Worm (Caenorhabditis elegans) whole organism, L4/young adult: ENCODE measurements around the gene F10E7.1.

Experiments
- W03F9.2 ChIP-seq: fragments of 150-350 bp; optimal IDR thresholded peaks from 2 replicates; lab custom pipeline; 2014; ENCODE audit warnings: missing biosample characterization, missing genetic modification characterization
- dao-5 ChIP-seq: sonication (generic microtip); optimal IDR thresholded peaks from 2 replicates; lab custom pipeline; 2016; ENCODE audit warnings: missing genotype, missing genetic modification characterization, moderate library complexity, missing compliant biosample characterization
- him-1 ChIP-seq: sonication (generic microtip); optimal IDR thresholded peaks from 2 replicates; lab custom pipeline; 2016; ENCODE audit warnings: missing genotype, missing genetic modification reagents, missing genetic modification characterization, missing compliant biosample characterization

Gene F10E7.1

ce11 chrII:7111012-7111656 lies 15.4 kb upstream of the F10E7.1 start:
- no peak for TF ChIP-seq dao-5 (tag; lab: Kevin White, UChicago)
- TF ChIP-seq W03F9.2 (tag; lab: Kevin White, UChicago): no peak
- TF ChIP-seq him-1 (tag; lab: Kevin White, UChicago): no peak

ce11 chrII:7111657-7112049 lies 14.9 kb upstream of the F10E7.1 start, which contains the start of gene F10E7.5:
TSS of gene F10E7.5 (plus strand) at chrII:7111978.
- no peak for TF ChIP-seq dao-5 (tag; lab: Kevin White, UChicago)
- TF ChIP-seq W03F9.2 (tag; lab: Kevin White, UChicago): no peak
- peak; percentile 51 for TF ChIP-seq him-1 (tag; lab: Kevin White, UChicago)

DNA sequence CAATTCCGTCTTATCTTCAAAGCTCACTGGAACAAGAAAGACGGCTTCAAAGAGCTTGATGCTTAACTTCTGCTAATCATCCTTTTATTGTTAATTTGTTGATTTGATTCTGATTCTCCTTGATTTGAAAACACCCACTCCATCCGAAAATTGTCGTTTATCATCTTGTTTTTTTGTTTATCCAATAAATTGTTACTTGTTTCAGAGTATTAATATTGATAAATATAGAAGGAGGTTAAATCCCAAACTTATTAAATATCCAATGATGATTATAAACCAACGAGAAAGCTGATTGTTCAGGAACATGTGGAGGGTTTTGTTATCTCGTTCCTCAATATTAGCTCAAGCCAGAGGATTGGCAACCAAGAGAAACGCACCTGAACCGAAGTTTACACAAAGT lies 13.8 kb upstream of the F10E7.1 start, which contains the start of gene F10E7.6:
TSS of gene F10E7.6 (plus strand) at position 301 of the 400 bp plus-strand sequence.
- TF ChIP-seq W03F9.2 (tag; lab: Kevin White, UChicago): no peak
- no peak for TF ChIP-seq dao-5 (tag; lab: Kevin White, UChicago)
- no peak for TF ChIP-seq him-1 (tag; lab: Kevin White, UChicago)

DNA sequence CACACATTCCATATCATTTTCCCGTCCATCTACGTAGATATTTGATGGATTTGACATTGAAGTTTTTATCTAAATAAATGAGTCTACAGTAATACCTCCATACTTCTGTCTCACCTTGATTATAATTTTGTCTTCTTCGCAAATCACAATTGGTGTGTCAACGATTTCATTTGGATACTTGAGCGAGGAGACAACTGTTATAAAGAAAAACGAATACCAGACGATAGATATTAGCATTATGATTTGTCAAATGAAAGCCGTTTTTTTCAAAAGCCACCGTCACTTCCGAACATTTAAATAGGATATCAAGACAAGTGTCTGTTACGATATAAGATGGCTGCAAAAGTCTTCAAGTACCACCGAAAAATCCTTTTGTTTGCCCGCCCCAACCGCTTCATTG lies 10.9 kb upstream of the F10E7.1 start, which contains the start of gene cutl-5:
TSS of gene cutl-5 (minus strand) at position 269 of the 400 bp plus-strand sequence.
- TF ChIP-seq him-1 (tag; lab: Kevin White, UChicago) (no peak), dao-5 (tag; lab: Kevin White, UChicago) (no peak)

- TF ChIP-seq him-1 (tag; lab: Kevin White, UChicago) (no peak), dao-5 (tag; lab: Kevin White, UChicago) (no peak), W03F9.2 (tag; lab: Kevin White, UChicago) (no peak)
Measured at ce11 chrII:7116350-7116749, 10.2 kb upstream of the F10E7.1 start, which contains the start of gene spon-1. TSS of gene spon-1 (plus strand) at chrII:7116557.

DNA sequence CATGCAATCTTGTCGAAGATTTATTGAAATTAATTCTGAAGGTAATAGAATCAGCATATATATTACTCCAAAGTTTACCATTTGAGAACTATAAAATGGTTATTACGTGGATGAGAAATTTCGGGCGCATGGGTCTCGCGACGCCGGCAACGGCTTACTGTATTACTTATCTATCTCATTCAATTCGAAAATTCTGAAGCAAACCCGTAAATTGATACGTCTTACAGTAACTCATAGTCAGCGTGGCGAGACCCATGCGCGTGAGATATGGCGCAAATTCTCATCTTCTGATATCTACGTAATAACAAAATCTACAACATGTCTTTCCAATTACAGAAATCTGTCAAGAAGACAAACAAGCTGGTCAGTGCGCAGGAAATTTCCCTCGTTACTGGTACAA lies 7.0 kb upstream of the F10E7.1 start:
- no peak for TF ChIP-seq dao-5 (tag; lab: Kevin White, UChicago)
- no peak for TF ChIP-seq W03F9.2 (tag; lab: Kevin White, UChicago)
- no peak for TF ChIP-seq him-1 (tag; lab: Kevin White, UChicago)

DNA sequence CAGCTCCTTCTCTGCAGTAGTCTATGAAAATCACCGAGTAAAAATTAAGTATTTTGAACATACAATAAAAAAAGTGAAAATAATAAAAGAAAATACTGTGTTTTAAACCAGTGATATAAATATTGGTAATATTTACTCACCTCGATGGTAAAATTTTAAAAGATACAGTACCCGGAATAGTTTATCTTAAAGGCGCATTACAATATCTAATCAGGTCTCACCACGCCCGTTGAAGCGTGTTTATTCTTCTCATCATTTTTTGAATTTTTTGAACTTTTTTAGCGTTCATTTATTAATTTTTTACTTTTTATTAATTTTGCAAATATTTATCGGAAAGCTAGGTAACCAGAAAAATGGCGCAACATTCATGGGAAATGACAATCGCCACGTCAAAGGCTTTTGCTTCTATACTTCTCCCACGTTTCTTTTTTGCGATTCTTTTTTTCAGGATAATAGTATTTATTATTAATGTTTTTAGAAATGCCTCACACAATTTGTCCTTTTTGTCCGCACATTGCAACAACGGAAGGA lies 4.7 kb upstream of the F10E7.1 start, which contains the start of gene F10E7.2:
TSS of gene F10E7.2 (plus strand) at position 481 of the 531 bp plus-strand sequence.
- TF ChIP-seq him-1 (tag; lab: Kevin White, UChicago) (no peak), dao-5 (tag; lab: Kevin White, UChicago) (no peak), W03F9.2 (tag; lab: Kevin White, UChicago) (no peak)

DNA sequence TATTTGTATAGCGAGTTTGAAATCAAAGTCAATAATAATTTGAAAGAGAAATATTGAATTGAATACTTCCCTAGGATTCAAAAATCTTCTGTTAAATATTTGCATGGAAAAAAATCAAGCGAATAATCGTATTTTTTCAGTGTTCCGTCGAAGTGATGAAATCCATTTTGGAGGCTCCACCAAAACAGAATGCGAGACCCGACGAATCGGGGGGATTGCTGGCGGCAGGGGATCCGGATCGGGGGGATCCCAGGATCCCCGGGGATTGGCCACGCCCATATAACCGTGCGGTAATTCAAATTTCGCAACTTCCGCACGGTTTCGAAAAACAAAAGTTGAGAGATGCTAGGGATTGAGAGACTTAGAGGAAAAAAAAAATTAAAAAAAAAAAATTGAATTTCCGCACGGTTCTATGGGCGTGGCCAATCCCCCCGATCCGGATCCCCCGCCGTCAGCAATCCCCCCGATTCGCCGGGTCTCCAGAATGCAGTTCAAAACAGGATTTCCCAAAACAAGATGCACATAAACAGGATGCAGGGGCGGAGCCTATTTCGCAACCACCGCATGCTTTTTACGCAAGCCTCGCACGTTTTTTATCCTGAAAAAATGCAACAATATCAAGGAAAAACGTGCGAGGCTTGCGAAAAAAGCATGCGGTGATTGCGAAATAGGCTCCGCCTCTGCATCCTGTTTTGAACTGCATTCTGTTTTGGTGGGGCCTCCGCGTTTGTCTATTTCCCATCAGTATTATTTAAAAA lies 3.7 kb upstream of the F10E7.1 start, which contains the start of gene F10E7.11:
TSS of gene F10E7.11 (minus strand) at position 232 of the 758 bp plus-strand sequence.
- TF ChIP-seq him-1 (tag; lab: Kevin White, UChicago) (no peak), dao-5 (tag; lab: Kevin White, UChicago) (no peak), W03F9.2 (tag; lab: Kevin White, UChicago) (no peak)

- TF ChIP-seq him-1 (tag; lab: Kevin White, UChicago): no peak
- TF ChIP-seq W03F9.2 (tag; lab: Kevin White, UChicago): peak; percentile 47
Measured at ce11 chrII:7131871-7132693, 5.5 kb downstream of the F10E7.1 start, which contains the start of the genes T07F8.4 and gld-3. TSS of gene T07F8.4 (minus strand) at chrII:7132032. TSS of gene gld-3 (plus strand) at chrII:7132643.

DNA sequence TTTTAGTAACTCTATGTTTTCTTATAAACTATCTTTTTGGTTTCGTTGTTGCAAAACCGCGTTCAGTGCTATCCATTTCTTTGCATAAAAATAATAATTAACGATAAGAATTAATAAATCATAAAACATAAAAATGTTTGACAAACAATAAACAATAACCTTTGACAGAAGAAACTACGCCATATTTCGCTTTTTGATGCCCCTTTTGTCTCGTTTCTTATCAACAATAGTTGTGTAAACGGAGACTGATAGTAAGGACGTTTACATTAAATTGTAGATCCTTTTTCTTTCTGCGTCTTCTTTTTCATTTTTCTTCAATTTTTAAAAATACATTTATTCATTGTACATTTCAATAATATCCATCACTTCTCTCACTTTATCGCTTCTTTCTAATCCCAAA lies 12.5 kb downstream of the F10E7.1 start:
- TF ChIP-seq dao-5 (tag; lab: Kevin White, UChicago) (no peak), him-1 (tag; lab: Kevin White, UChicago) (no peak), W03F9.2 (tag; lab: Kevin White, UChicago) (no peak)

DNA sequence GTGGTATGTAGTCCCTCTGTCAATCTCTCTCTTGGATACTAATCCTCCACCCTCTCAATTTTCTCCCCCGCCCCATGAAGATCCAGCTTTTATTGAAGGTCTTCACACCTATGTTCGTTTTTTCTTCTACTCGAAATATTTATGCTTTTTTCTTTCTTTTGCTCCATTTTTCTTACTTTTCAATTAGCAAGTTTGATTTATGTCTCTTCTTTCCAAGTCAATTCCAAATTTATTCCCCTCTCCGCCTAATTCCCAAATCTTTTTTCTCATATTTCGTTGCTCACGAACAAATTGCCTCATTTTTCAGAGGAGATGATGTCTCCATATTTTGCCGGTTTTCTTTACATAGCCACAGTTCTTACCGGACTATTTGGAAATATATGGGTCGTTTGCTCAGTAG lies 17.8 kb downstream of the F10E7.1 start, which contains the start of gene npr-31:
TSS of gene npr-31 (plus strand) at position 301 of the 400 bp plus-strand sequence.
- no peak for TF ChIP-seq W03F9.2 (tag; lab: Kevin White, UChicago)
- no peak for TF ChIP-seq him-1 (tag; lab: Kevin White, UChicago)
- TF ChIP-seq dao-5 (tag; lab: Kevin White, UChicago): no peak

DNA sequence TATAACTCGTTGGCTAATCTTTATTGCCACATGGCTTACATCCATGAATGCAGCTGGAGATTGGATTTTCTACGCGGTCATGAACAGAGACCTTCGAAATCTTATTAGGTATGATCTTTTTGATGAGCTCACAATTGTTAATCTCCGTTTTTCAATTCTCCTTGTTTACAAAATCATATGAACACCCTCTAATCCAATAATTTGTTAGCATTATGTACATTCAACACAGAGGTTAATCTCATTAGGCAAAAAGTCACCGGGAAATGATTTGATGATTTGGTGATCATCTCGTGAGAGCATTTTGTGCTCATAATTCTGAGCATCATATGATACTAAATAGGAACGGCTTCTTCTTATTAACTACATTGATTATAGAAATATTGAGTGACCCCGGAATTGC lies 19.7 kb downstream of the F10E7.1 start:
- TF ChIP-seq W03F9.2 (tag; lab: Kevin White, UChicago) (no peak), dao-5 (tag; lab: Kevin White, UChicago) (no peak), him-1 (tag; lab: Kevin White, UChicago) (no peak)
